Fruit fly (Drosophila melanogaster) whole organism, embryonic: ENCODE data around the gene CG14270.

ENCODE experiments used
- CG2129 ChIP-seq: fragments of 200-800 bp; sonication (Bioruptor generic); IDR thresholded peaks from 2 replicates; pipeline ENCODE4 v1.3.6; 2022; ENCODE audit warnings: missing biosample characterization, missing genetic modification characterization; ENCODE audit not compliant: partially characterized antibody
- wor ChIP-seq: fragments of 200-800 bp; sonication (Bioruptor generic); IDR thresholded peaks from 2 replicates; pipeline ENCODE4 v1.3.6; 2022; ENCODE audit warnings: missing biosample characterization, missing genetic modification characterization

CG14270 gene

dm6 chrX:3435707-3436106 is 49.5 kb downstream of the CG14270 start, which contains the start of gene CG14269:
Gene CG14269, minus strand, starts transcription at chrX:3435807.
- TF ChIP-seq CG2129 (no peak), wor (no peak)
- TF ChIP-seq, all 482 proteins: peak for 0
